Worm (Caenorhabditis elegans) whole organism, L1 larva: ENCODE measurements around the gene hnd-1.

Experiments
- Y116A8C.19 ChIP-seq: sonication (generic microtip); optimal IDR thresholded peaks from 2 replicates; lab custom pipeline; 2016; ENCODE audit warnings: missing compliant biosample characterization, missing genetic modification characterization, borderline replicate concordance
- aha-1 ChIP-seq: fragments of 150-350 bp; optimal IDR thresholded peaks from 2 replicates; lab custom pipeline; 2014; ENCODE audit warnings: missing biosample characterization, missing genetic modification characterization
- aly-2 ChIP-seq: fragments of 150-350 bp; optimal IDR thresholded peaks from 2 replicates; lab custom pipeline; 2014; ENCODE audit warnings: missing biosample characterization, missing genetic modification characterization
- ceh-63 ChIP-seq: fragments of 200-800 bp; sonication (Bioruptor generic); optimal IDR thresholded peaks from 2 replicates; lab custom pipeline; 2018; ENCODE audit warnings: mild to moderate bottlenecking, missing genetic modification characterization, missing compliant biosample characterization
- ceh-8 ChIP-seq: fragments of 200-800 bp; sonication (Bioruptor generic); optimal IDR thresholded peaks from 2 replicates; lab custom pipeline; 2018; ENCODE audit warnings: mild to moderate bottlenecking, missing genetic modification characterization, moderate library complexity, missing compliant biosample characterization
- ceh-88 ChIP-seq: fragments of 200-800 bp; sonication (Bioruptor generic); IDR thresholded peaks from 2 replicates; pipeline ENCODE4 v1.3.6; 2022; ENCODE audit warnings: missing genetic modification characterization, missing compliant biosample characterization
- dpl-1 ChIP-seq, 3 experiments: fragments of 150-350 bp in 2 of 3; sonication (generic microtip) in 1 of 3; optimal IDR thresholded peaks; 2 replicates each; lab custom pipeline; 2014 to 2017; ENCODE audit warnings: missing biosample characterization in 3 of 3, missing genetic modification characterization in 3 of 3, missing genetic modification reagents in 3 of 3
- dsc-1 ChIP-seq: sonication (generic microtip); optimal IDR thresholded peaks from 2 replicates; lab custom pipeline; 2016; ENCODE audit warnings: mild to moderate bottlenecking, missing genetic modification characterization, missing compliant biosample characterization
- efl-3 ChIP-seq: fragments of 200-800 bp; sonication (Bioruptor generic); optimal IDR thresholded peaks from 2 replicates; lab custom pipeline; 2018; ENCODE audit warnings: mild to moderate bottlenecking, missing genetic modification characterization, missing compliant biosample characterization
- egl-27 ChIP-seq, 2 experiments: fragments of 150-350 bp in 1 of 2; sonication (generic microtip); optimal IDR thresholded peaks; 3 replicates each; lab custom pipeline; 2017 to 2018; ENCODE audit warnings: missing biosample characterization in 2 of 2, missing genetic modification characterization in 2 of 2, missing genetic modification reagents in 2 of 2
- elt-2 ChIP-seq: sonication (generic microtip); optimal IDR thresholded peaks from 2 replicates; lab custom pipeline; 2016; ENCODE audit warnings: missing genetic modification characterization, mild to moderate bottlenecking, inconsistent platforms, missing compliant biosample characterization, missing genetic modification reagents
- ets-5 ChIP-seq: fragments of 200-800 bp; sonication (Bioruptor generic); IDR thresholded peaks from 2 replicates; pipeline ENCODE4 v1.3.6; 2022; ENCODE audit warnings: missing genetic modification characterization, missing compliant biosample characterization
- fkh-4 ChIP-seq: sonication (generic microtip); optimal IDR thresholded peaks from 2 replicates; lab custom pipeline; 2016; ENCODE audit warnings: missing compliant biosample characterization, missing genetic modification characterization, borderline replicate concordance
- fkh-8 ChIP-seq: sonication (generic microtip); optimal IDR thresholded peaks from 2 replicates; lab custom pipeline; 2016; ENCODE audit warnings: mild to moderate bottlenecking, missing genetic modification characterization, missing compliant biosample characterization
- fos-1 ChIP-seq: fragments of 150-350 bp; optimal IDR thresholded peaks from 2 replicates; lab custom pipeline; 2014; ENCODE audit warnings: missing biosample characterization, missing genetic modification characterization
- hlh-17 ChIP-seq: fragments of 200-800 bp; sonication (Bioruptor generic); optimal IDR thresholded peaks from 2 replicates; lab custom pipeline; 2018; ENCODE audit warnings: missing genetic modification characterization, mild to moderate bottlenecking, missing compliant biosample characterization, moderate library complexity, borderline replicate concordance
- hlh-4 ChIP-seq: sonication (generic microtip); optimal IDR thresholded peaks from 2 replicates; lab custom pipeline; 2016; ENCODE audit warnings: mild to moderate bottlenecking, missing genetic modification characterization, missing compliant biosample characterization
- hpl-2 ChIP-seq: fragments of 150-350 bp; optimal IDR thresholded peaks from 2 replicates; lab custom pipeline; 2014; ENCODE audit warnings: missing biosample characterization, missing genetic modification reagents, missing genetic modification characterization
- irx-1 ChIP-seq: sonication (generic microtip); optimal IDR thresholded peaks from 2 replicates; lab custom pipeline; 2016; ENCODE audit warnings: missing genetic modification characterization, missing compliant biosample characterization
- isw-1 ChIP-seq: fragments of 200-800 bp; sonication (Bioruptor generic); IDR thresholded peaks from 2 replicates; pipeline ENCODE4 v1.3.6; 2022; ENCODE audit warnings: missing genetic modification characterization, missing compliant biosample characterization
- jun-1 ChIP-seq: fragments of 150-350 bp; optimal IDR thresholded peaks from 2 replicates; lab custom pipeline; 2014; ENCODE audit warnings: missing biosample characterization, missing genetic modification reagents, missing genetic modification characterization
- lin-13 ChIP-seq: fragments of 150-350 bp; optimal IDR thresholded peaks from 2 replicates; lab custom pipeline; 2014; ENCODE audit warnings: missing biosample characterization, missing genetic modification reagents, missing genetic modification characterization
- lsy-2 ChIP-seq, 2 experiments: fragments of 150-350 bp; optimal IDR thresholded peaks; 2 replicates each; lab custom pipeline; 2014; ENCODE audit warnings: missing biosample characterization in 2 of 2, missing genetic modification characterization in 2 of 2
- nhr-12 ChIP-seq: sonication (generic microtip); optimal IDR thresholded peaks from 2 replicates; lab custom pipeline; 2017; ENCODE audit warnings: missing biosample characterization, missing genetic modification characterization
- nhr-237 ChIP-seq: fragments of 150-350 bp; optimal IDR thresholded peaks from 2 replicates; lab custom pipeline; 2014; ENCODE audit warnings: missing biosample characterization, missing genetic modification characterization
- nhr-47 ChIP-seq: sonication (generic microtip); optimal IDR thresholded peaks from 2 replicates; lab custom pipeline; 2016; ENCODE audit warnings: mild to moderate bottlenecking, missing genetic modification characterization, moderate library complexity, missing compliant biosample characterization
- nhr-76 ChIP-seq: sonication (generic microtip); optimal IDR thresholded peaks from 2 replicates; lab custom pipeline; 2017; ENCODE audit warnings: missing biosample characterization, missing genetic modification characterization
- nhr-85 ChIP-seq: sonication (generic microtip); peaks from one replicate; lab custom pipeline; 2016; ENCODE audit warnings: missing genetic modification characterization, inconsistent platforms, missing compliant biosample characterization
- nhr-90 ChIP-seq: sonication (generic microtip); optimal IDR thresholded peaks from 2 replicates; lab custom pipeline; 2016; ENCODE audit warnings: mild to moderate bottlenecking, missing genetic modification characterization, missing compliant biosample characterization; ENCODE audit not compliant: poor library complexity
- pax-3 ChIP-seq: fragments of 200-800 bp; sonication (Bioruptor generic); optimal IDR thresholded peaks from 2 replicates; lab custom pipeline; 2018; ENCODE audit warnings: mild to moderate bottlenecking, missing genetic modification characterization, moderate library complexity, missing compliant biosample characterization
- pqm-1 ChIP-seq: sonication (generic microtip); optimal IDR thresholded peaks from 3 replicates; lab custom pipeline; 2017; ENCODE audit warnings: missing biosample characterization, missing genetic modification characterization
- rnt-1 ChIP-seq: sonication (generic microtip); optimal IDR thresholded peaks from 2 replicates; lab custom pipeline; 2016; ENCODE audit warnings: mild to moderate bottlenecking, missing genetic modification characterization, moderate library complexity, missing compliant biosample characterization
- skn-1 ChIP-seq: fragments of 150-350 bp; optimal IDR thresholded peaks from 2 replicates; lab custom pipeline; 2014; ENCODE audit warnings: missing biosample characterization, missing genetic modification characterization
- snu-23 ChIP-seq: sonication (generic microtip); optimal IDR thresholded peaks from 2 replicates; lab custom pipeline; 2016; ENCODE audit warnings: missing genetic modification characterization, missing compliant biosample characterization
- swsn-7 ChIP-seq: sonication (generic microtip); optimal IDR thresholded peaks from 2 replicates; lab custom pipeline; 2016; ENCODE audit warnings: missing genetic modification characterization, missing compliant biosample characterization
- tlp-1 ChIP-seq: fragments of 150-350 bp; optimal IDR thresholded peaks from 2 replicates; lab custom pipeline; 2014; ENCODE audit warnings: missing biosample characterization, missing genetic modification characterization
- unc-30 ChIP-seq: sonication (generic microtip); optimal IDR thresholded peaks from 2 replicates; lab custom pipeline; 2017; ENCODE audit warnings: missing biosample characterization, missing genetic modification characterization
- unc-86 ChIP-seq: sonication (generic microtip); optimal IDR thresholded peaks from 2 replicates; lab custom pipeline; 2016; ENCODE audit warnings: missing genetic modification characterization, missing compliant biosample characterization
- unc-98 ChIP-seq: fragments of 200-800 bp; sonication (Bioruptor generic); IDR thresholded peaks from 2 replicates; pipeline ENCODE4 v1.3.6; 2022; ENCODE audit warnings: missing genetic modification characterization, missing compliant biosample characterization
- zip-4 ChIP-seq: fragments of 200-800 bp; sonication (Bioruptor generic); optimal IDR thresholded peaks from 2 replicates; lab custom pipeline; 2018; ENCODE audit warnings: mild to moderate bottlenecking, missing genetic modification characterization, moderate library complexity, missing compliant biosample characterization

hnd-1 gene

ce11 chrX:11693092-11693491, 8.7 kb downstream of the hnd-1 start, which contains the start of gene smcl-1 (continued):
- TF ChIP-seq dpl-1 (GFP tag; optimal IDR thresholded peaks at IDR 0.05; lab: Kevin White, UChicago) (peak in 2 of 3 experiments; percentile 5 to 47), nhr-47 (no peak), rnt-1 (peak; percentile 79), pqm-1 (no peak), hlh-17 (GFP tag; lab: Kevin White, UChicago) (no peak), Y116A8C.19 (tag; lab: Kevin White, UChicago) (no peak), elt-2 (tag; lab: Kevin White, UChicago) (no peak), nhr-90 (tag; lab: Kevin White, UChicago) (peak; percentile 26), fkh-8 (tag; lab: Kevin White, UChicago) (peak; percentile 7)

- TF ChIP-seq irx-1 (tag; lab: Kevin White, UChicago): no peak
- no peak for TF ChIP-seq nhr-47
- TF ChIP-seq ceh-63 (GFP tag; lab: Kevin White, UChicago): no peak
- no peak for TF ChIP-seq jun-1 (tag; lab: Kevin White, UChicago)
- TF ChIP-seq snu-23 (GFP tag; lab: Kevin White, UChicago): no peak
- TF ChIP-seq zip-4 (GFP tag; lab: Kevin White, UChicago): no peak
- TF ChIP-seq isw-1 (GFP tag; lab: Robert Waterston, UW): no peak
- no peak for TF ChIP-seq tlp-1
- no peak for TF ChIP-seq pqm-1
- TF ChIP-seq hlh-4 (tag; lab: Kevin White, UChicago): no peak
- no peak for TF ChIP-seq egl-27 (tag; optimal IDR thresholded peaks at IDR 0.05; lab: Kevin White, UChicago)
- no peak for TF ChIP-seq fkh-4 (tag; lab: Kevin White, UChicago)
- no peak for TF ChIP-seq lsy-2 (tag; optimal IDR thresholded peaks at IDR 0.05; lab: Kevin White, UChicago)
- TF ChIP-seq dpl-1 (GFP tag; optimal IDR thresholded peaks at IDR 0.05; lab: Kevin White, UChicago): no peak
- no peak for TF ChIP-seq efl-3 (GFP tag; lab: Kevin White, UChicago)
- TF ChIP-seq swsn-7: no peak
- TF ChIP-seq nhr-12: no peak
- no peak for TF ChIP-seq unc-86 (tag; lab: Kevin White, UChicago)
- TF ChIP-seq pax-3 (tag; lab: Kevin White, UChicago): no peak
These were observed 12.3 kb downstream of the hnd-1 start, which contains the start of gene C44C10.12 for ce11 chrX:11696696-11697095. Gene C44C10.12 (plus strand): TSS chrX:11696996.

ce11 chrX:11700263-11700662, 15.9 kb downstream of the hnd-1 start, which contains the start of gene C44C10.15:
Gene C44C10.15 (minus strand): TSS chrX:11700363.
- TF ChIP-seq lin-13 (GFP tag; lab: Kevin White, UChicago): no peak
- TF ChIP-seq efl-3 (GFP tag; lab: Kevin White, UChicago): no peak
- TF ChIP-seq skn-1: no peak
- TF ChIP-seq nhr-85 (tag; lab: Kevin White, UChicago): no peak
- TF ChIP-seq snu-23 (GFP tag; lab: Kevin White, UChicago): no peak
- TF ChIP-seq ets-5: no peak
- TF ChIP-seq ceh-8 (GFP tag; lab: Kevin White, UChicago): no peak
- TF ChIP-seq unc-98 (GFP tag; lab: Robert Waterston, UW): no peak
- no peak for TF ChIP-seq irx-1 (tag; lab: Kevin White, UChicago)
- TF ChIP-seq fos-1 (tag; lab: Kevin White, UChicago): no peak
- TF ChIP-seq nhr-76 (tag; lab: Kevin White, UChicago): no peak
- no peak for TF ChIP-seq aly-2
- no peak for TF ChIP-seq unc-30 (tag; lab: Kevin White, UChicago)
- no peak for TF ChIP-seq hpl-2 (GFP tag; lab: Kevin White, UChicago)
- TF ChIP-seq ceh-88 (GFP tag; lab: Robert Waterston, UW): no peak
- TF ChIP-seq aha-1 (tag; lab: Kevin White, UChicago): no peak
- TF ChIP-seq nhr-237 (tag; lab: Kevin White, UChicago): no peak
- TF ChIP-seq dsc-1 (tag; lab: Kevin White, UChicago): no peak
- no peak for TF ChIP-seq tlp-1
